Fruit fly (Drosophila melanogaster) whole organism, pupa: ENCODE measurements around the gene Orct.
A peak's percentile ranks its signal among the peaks of the same experiment; 100 is the strongest.

Source experiments
- CG10348 ChIP-seq: fragments of 200-800 bp; sonication (Bioruptor generic); IDR thresholded peaks from 2 replicates; pipeline ENCODE4 v1.3.6; 2022; ENCODE audit warnings: missing biosample characterization, missing genetic modification characterization
- CG12605 ChIP-seq: fragments of 200-800 bp; sonication (Bioruptor generic); IDR thresholded peaks from 2 replicates; pipeline ENCODE4 v1.3.6; 2022; ENCODE audit warnings: missing biosample characterization, missing genetic modification characterization
- CG13204 ChIP-seq: fragments of 200-800 bp; sonication (Bioruptor generic); optimal IDR thresholded peaks from 2 replicates; lab custom pipeline; 2018; ENCODE audit warnings: missing biosample characterization, mild to moderate bottlenecking, missing genetic modification characterization, moderate library complexity
- CG14655 ChIP-seq: fragments of 200-800 bp; sonication (Bioruptor generic); optimal IDR thresholded peaks from 3 replicates; lab custom pipeline; 2017; ENCODE audit warnings: mild to moderate bottlenecking, missing biosample characterization, missing genetic modification reagents, missing genetic modification characterization
- CG15710 ChIP-seq: fragments of 200-800 bp; sonication (Bioruptor generic); optimal IDR thresholded peaks from 2 replicates; lab custom pipeline; 2018; ENCODE audit warnings: missing biosample characterization, mild to moderate bottlenecking, missing genetic modification characterization, moderate library complexity
- CG17806 ChIP-seq: fragments of 200-800 bp; sonication (Bioruptor generic); optimal IDR thresholded peaks from 2 replicates; lab custom pipeline; 2018; ENCODE audit warnings: missing biosample characterization, mild to moderate bottlenecking, missing genetic modification characterization, moderate library complexity
- CG32121 ChIP-seq: fragments of 200-800 bp; sonication (Bioruptor generic); IDR thresholded peaks from 2 replicates; pipeline ENCODE4 v1.3.6; 2022; ENCODE audit warnings: missing biosample characterization, missing genetic modification characterization
- CG34367 ChIP-seq: fragments of 200-800 bp; sonication (Bioruptor generic); optimal IDR thresholded peaks from 2 replicates; lab custom pipeline; 2018; ENCODE audit warnings: missing biosample characterization, mild to moderate bottlenecking, missing genetic modification characterization
- CG4496 ChIP-seq: fragments of 200-800 bp; sonication (Bioruptor generic); IDR thresholded peaks from 3 replicates; pipeline ENCODE4 v1.3.6; 2022; ENCODE audit warnings: missing biosample characterization, missing genetic modification characterization
- CG8159 ChIP-seq: fragments of 200-800 bp; sonication (Bioruptor generic); optimal IDR thresholded peaks from 3 replicates; lab custom pipeline; 2018; ENCODE audit warnings: missing biosample characterization, mild to moderate bottlenecking, missing genetic modification characterization, moderate library complexity
- CG8301 ChIP-seq: fragments of 200-800 bp; sonication (Bioruptor generic); optimal IDR thresholded peaks from 2 replicates; lab custom pipeline; 2018; ENCODE audit warnings: missing biosample characterization, mild to moderate bottlenecking, missing genetic modification characterization
- CG9948 ChIP-seq: fragments of 200-800 bp; sonication (Bioruptor generic); optimal IDR thresholded peaks from 2 replicates; lab custom pipeline; 2018; ENCODE audit warnings: missing biosample characterization, mild to moderate bottlenecking, missing genetic modification characterization, moderate library complexity
- D1 ChIP-seq: fragments of 200-800 bp; sonication (Bioruptor generic); optimal IDR thresholded peaks from 2 replicates; lab custom pipeline; 2018; ENCODE audit warnings: missing biosample characterization, mild to moderate bottlenecking, missing genetic modification characterization, moderate library complexity
- EcR ChIP-seq: fragments of 200-800 bp; sonication (Bioruptor generic); optimal IDR thresholded peaks from 3 replicates; lab custom pipeline; 2019; ENCODE audit warnings: missing biosample characterization, missing genetic modification characterization, mild to moderate bottlenecking, moderate library complexity, missing genetic modification reagents
- Ets98B ChIP-seq: fragments of 200-800 bp; sonication (Bioruptor generic); IDR thresholded peaks from 2 replicates; pipeline ENCODE4 v1.3.6; 2022; ENCODE audit warnings: missing biosample characterization, missing genetic modification characterization
- Pif1A ChIP-seq: fragments of 200-800 bp; sonication (Bioruptor generic); optimal IDR thresholded peaks from 3 replicates; lab custom pipeline; 2016; ENCODE audit warnings: missing biosample characterization, missing genetic modification characterization
- Pif1B ChIP-seq: fragments of 200-800 bp; sonication (Bioruptor generic); optimal IDR thresholded peaks from 3 replicates; lab custom pipeline; 2016; ENCODE audit warnings: missing biosample characterization, missing genetic modification characterization
- Snoo ChIP-seq: fragments of 200-800 bp; sonication (Bioruptor generic); optimal IDR thresholded peaks from 3 replicates; lab custom pipeline; 2017; ENCODE audit warnings: missing biosample characterization, mild to moderate bottlenecking, missing genetic modification characterization, inconsistent platforms
- fd96Ca ChIP-seq: fragments of 200-800 bp; sonication (Bioruptor generic); IDR thresholded peaks from 3 replicates; pipeline ENCODE4 v1.3.6; 2022; ENCODE audit warnings: missing biosample characterization, missing genetic modification characterization
- gl ChIP-seq: fragments of 200-800 bp; sonication (Bioruptor generic); optimal IDR thresholded peaks from 2 replicates; lab custom pipeline; 2018; ENCODE audit warnings: missing biosample characterization, mild to moderate bottlenecking, missing genetic modification characterization
- rn ChIP-seq: fragments of 200-800 bp; sonication (Bioruptor generic); IDR thresholded peaks from 2 replicates; pipeline ENCODE4 v1.3.6; 2022; ENCODE audit warnings: missing biosample characterization, missing genetic modification characterization

Gene Orct

DNA sequence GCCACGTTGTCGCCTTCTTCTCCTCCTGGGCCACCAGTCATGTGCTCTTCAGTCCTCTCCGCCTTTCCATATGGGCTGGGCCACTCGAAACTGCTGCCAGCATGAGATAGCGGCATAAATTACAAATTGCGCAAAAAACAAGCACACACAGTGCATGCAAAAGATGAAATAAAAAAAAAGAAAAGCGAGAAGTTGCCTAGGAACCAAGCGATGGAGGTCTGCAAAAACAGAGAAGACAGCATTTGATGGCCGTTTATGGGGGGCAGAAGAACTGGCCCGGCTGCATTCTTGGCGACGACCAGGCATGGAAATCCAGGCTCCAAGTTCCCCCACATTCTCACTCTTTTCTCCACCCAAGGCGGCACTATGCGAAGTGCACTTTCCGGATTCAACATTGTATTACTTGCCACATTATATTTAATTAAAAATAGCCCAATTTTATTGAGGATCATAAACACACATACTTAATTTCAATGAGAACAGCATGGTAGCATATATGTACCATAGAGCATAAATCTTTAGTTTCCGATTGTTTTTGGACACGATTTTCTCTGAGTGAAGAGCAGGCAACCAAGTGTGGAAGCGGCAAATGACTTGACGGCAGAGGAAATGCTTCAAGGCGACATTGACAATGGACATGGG is 14.6 kb upstream of the Orct start:
- peak; percentile 76 for TF ChIP-seq Pif1B (GFP tag; lab: Kevin White, UChicago)
- TF ChIP-seq Ets98B (GFP tag; lab: Robert Waterston, UW): peak; percentile 19; the same call in 1 of the 2 replicates
- peak; percentile 18; the same call in 2 of the 3 replicates for TF ChIP-seq CG4496 (GFP tag; lab: Robert Waterston, UW)
- TF ChIP-seq gl (tag; lab: Kevin White, UChicago): peak; percentile 9
- peak; percentile 7 for TF ChIP-seq EcR (GFP tag; lab: Kevin White, UChicago)
- peak; percentile 54 for TF ChIP-seq CG15710 (tag; lab: Kevin White, UChicago)
- peak; percentile 69 for TF ChIP-seq Pif1A (GFP tag; lab: Kevin White, UChicago)
- no peak for TF ChIP-seq Snoo (tag; lab: Kevin White, UChicago)
- TF ChIP-seq CG32121: no peak
- TF ChIP-seq CG9948 (tag; lab: Kevin White, UChicago): peak; percentile 75
- peak; percentile 59 for TF ChIP-seq CG8159 (tag; lab: Kevin White, UChicago)
- TF ChIP-seq fd96Ca (GFP tag; lab: Robert Waterston, UW): 0 out of 3 replicates have a peak, but pooled peaks have one; percentile 32
- peak; percentile 87 for TF ChIP-seq CG14655
- TF ChIP-seq CG34367 (tag; lab: Kevin White, UChicago): peak; percentile 45
- peak; percentile 44 for TF ChIP-seq D1 (tag; lab: Kevin White, UChicago)
- TF ChIP-seq CG10348 (GFP tag; lab: Robert Waterston, UW): no peak
- TF ChIP-seq CG17806 (tag; lab: Kevin White, UChicago): peak; percentile 73
- no peak for TF ChIP-seq CG12605
- peak; percentile 79 for TF ChIP-seq CG8301 (tag; lab: Kevin White, UChicago)
- TF ChIP-seq CG13204 (GFP tag; lab: Kevin White, UChicago): peak; percentile 45
- no peak for TF ChIP-seq rn (GFP tag; lab: Robert Waterston, UW)

DNA sequence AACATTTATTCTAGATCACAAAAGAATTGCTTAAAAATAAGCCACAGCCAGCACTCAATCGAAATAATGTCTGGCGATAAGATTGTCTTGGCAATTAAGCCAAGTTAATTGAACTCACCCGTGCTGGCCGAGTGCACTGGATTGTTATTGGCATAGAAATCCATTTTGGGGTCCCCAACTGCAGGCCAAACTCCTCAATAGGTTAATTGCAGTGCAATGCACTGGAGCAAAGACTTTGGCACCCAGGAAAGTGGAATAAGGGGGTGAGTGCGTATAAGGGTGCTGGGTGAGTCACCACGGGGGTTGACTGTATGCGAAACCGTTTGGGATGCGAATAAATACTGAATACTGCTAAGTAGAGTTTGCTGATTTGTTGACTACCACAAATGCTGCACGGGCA is 13.1 kb upstream of the Orct start:
- TF ChIP-seq CG17806 (tag; lab: Kevin White, UChicago): no peak
- TF ChIP-seq CG32121: no peak
- TF ChIP-seq CG13204 (GFP tag; lab: Kevin White, UChicago): no peak
- TF ChIP-seq CG15710 (tag; lab: Kevin White, UChicago): no peak
- no peak for TF ChIP-seq Snoo (tag; lab: Kevin White, UChicago)

dm6 chr3R:24263588-24264413 is 12.3 kb upstream of the Orct start:
- TF ChIP-seq CG34367 (tag; lab: Kevin White, UChicago) (no peak), CG4496 (GFP tag; lab: Robert Waterston, UW) (0 out of 3 replicates have a peak, but pooled peaks have one; percentile 6), Pif1B (GFP tag; lab: Kevin White, UChicago) (no peak), rn (GFP tag; lab: Robert Waterston, UW) (no peak), Ets98B (GFP tag; lab: Robert Waterston, UW) (0 out of 2 replicates have a peak, but pooled peaks have one; percentile 5), Snoo (tag; lab: Kevin White, UChicago) (no peak), CG15710 (tag; lab: Kevin White, UChicago) (no peak), D1 (tag; lab: Kevin White, UChicago) (no peak), CG9948 (tag; lab: Kevin White, UChicago) (peak; percentile 17), CG10348 (GFP tag; lab: Robert Waterston, UW) (no peak), gl (tag; lab: Kevin White, UChicago) (no peak), Pif1A (GFP tag; lab: Kevin White, UChicago) (peak; percentile 49), CG32121 (no peak), fd96Ca (GFP tag; lab: Robert Waterston, UW) (peak; percentile 13; the same call in 1 of the 3 replicates), CG17806 (tag; lab: Kevin White, UChicago) (no peak), CG13204 (GFP tag; lab: Kevin White, UChicago) (no peak), CG12605 (no peak), EcR (GFP tag; lab: Kevin White, UChicago) (no peak), CG8301 (tag; lab: Kevin White, UChicago) (peak; percentile 20), CG8159 (tag; lab: Kevin White, UChicago) (peak; percentile 46), CG14655 (peak; percentile 30)

dm6 chr3R:24264414-24265363 is 11.4 kb upstream of the Orct start:
- TF ChIP-seq CG17806 (tag; lab: Kevin White, UChicago) (no peak), CG9948 (tag; lab: Kevin White, UChicago) (no peak), rn (GFP tag; lab: Robert Waterston, UW) (no peak), gl (tag; lab: Kevin White, UChicago) (no peak), CG8159 (tag; lab: Kevin White, UChicago) (no peak), fd96Ca (GFP tag; lab: Robert Waterston, UW) (no peak), Pif1B (GFP tag; lab: Kevin White, UChicago) (peak; percentile 3), CG15710 (tag; lab: Kevin White, UChicago) (no peak), CG12605 (no peak), Snoo (tag; lab: Kevin White, UChicago) (no peak), D1 (tag; lab: Kevin White, UChicago) (no peak), CG34367 (tag; lab: Kevin White, UChicago) (no peak), CG14655 (no peak), CG13204 (GFP tag; lab: Kevin White, UChicago) (no peak), EcR (GFP tag; lab: Kevin White, UChicago) (no peak), CG8301 (tag; lab: Kevin White, UChicago) (no peak), CG32121 (0 out of 2 replicates have a peak, but pooled peaks have one; percentile 8)
